Fruit fly (Drosophila melanogaster) whole organism, embryonic: ENCODE results near the gene CG8191.

Experiments used
- Atf3 ChIP-seq: fragments of 200-800 bp; sonication (Bioruptor generic); optimal IDR thresholded peaks from 3 replicates; lab custom pipeline; 2016; ENCODE audit warnings: missing biosample characterization, missing genetic modification characterization
- CG10431 ChIP-seq: fragments of 200-800 bp; sonication (Bioruptor generic); optimal IDR thresholded peaks from 3 replicates; lab custom pipeline; 2018; ENCODE audit warnings: missing biosample characterization, mild to moderate bottlenecking, missing genetic modification characterization
- CG11247 ChIP-seq: fragments of 200-800 bp; sonication (Bioruptor generic); IDR thresholded peaks from 2 replicates; pipeline ENCODE4 v1.3.6; 2022; ENCODE audit warnings: missing biosample characterization, missing genetic modification characterization
- CG14014 ChIP-seq: fragments of 200-800 bp; sonication (Bioruptor generic); IDR thresholded peaks from 2 replicates; pipeline ENCODE4 v1.3.6; 2022; ENCODE audit warnings: missing biosample characterization, missing genetic modification characterization
- CG14441 ChIP-seq: fragments of 200-800 bp; sonication (Bioruptor generic); IDR thresholded peaks from 2 replicates; pipeline ENCODE4 v1.3.6; 2022; ENCODE audit warnings: missing biosample characterization, missing genetic modification characterization
- CG1602 ChIP-seq: fragments of 200-800 bp; sonication (Bioruptor generic); optimal IDR thresholded peaks from 3 replicates; lab custom pipeline; 2016; ENCODE audit warnings: missing biosample characterization, missing genetic modification characterization
- CG16863 ChIP-seq: fragments of 200-800 bp; sonication (Bioruptor generic); optimal IDR thresholded peaks from 3 replicates; lab custom pipeline; 2016; ENCODE audit warnings: missing biosample characterization, missing genetic modification characterization
- CG17361 ChIP-seq: fragments of 200-800 bp; sonication (Bioruptor generic); IDR thresholded peaks from 3 replicates; pipeline ENCODE4 v1.3.6; 2022; ENCODE audit warnings: missing biosample characterization, missing genetic modification characterization
- CG18764 ChIP-seq: fragments of 200-800 bp; sonication (Bioruptor generic); optimal IDR thresholded peaks from 3 replicates; lab custom pipeline; 2016; ENCODE audit warnings: missing biosample characterization, missing genetic modification characterization
- CG30403 ChIP-seq: fragments of 200-800 bp; sonication (Bioruptor generic); optimal IDR thresholded peaks from 3 replicates; lab custom pipeline; 2016; ENCODE audit warnings: missing biosample characterization, missing genetic modification characterization
- CG5245 ChIP-seq: fragments of 200-800 bp; sonication (Bioruptor generic); optimal IDR thresholded peaks from 3 replicates; lab custom pipeline; 2016; ENCODE audit warnings: missing biosample characterization, missing genetic modification characterization
- CG6854 ChIP-seq: fragments of 200-800 bp; sonication (Bioruptor generic); optimal IDR thresholded peaks from 3 replicates; lab custom pipeline; 2017; ENCODE audit warnings: missing biosample characterization, mild to moderate bottlenecking, missing genetic modification characterization
- CG7928 ChIP-seq: fragments of 200-800 bp; sonication (Bioruptor generic); optimal IDR thresholded peaks from 2 replicates; lab custom pipeline; 2017; ENCODE audit warnings: missing biosample characterization, mild to moderate bottlenecking, missing genetic modification characterization
- CG7963 ChIP-seq: fragments of 200-800 bp; sonication (Bioruptor generic); IDR thresholded peaks from 3 replicates; pipeline ENCODE4 v1.3.6; 2022; ENCODE audit warnings: missing biosample characterization, missing genetic modification characterization; ENCODE audit not compliant: partially characterized antibody
- CG9727 ChIP-seq: fragments of 200-800 bp; sonication (Bioruptor generic); optimal IDR thresholded peaks from 3 replicates; lab custom pipeline; 2017; ENCODE audit warnings: missing biosample characterization, mild to moderate bottlenecking, missing genetic modification characterization
- CG9876 ChIP-seq: fragments of 200-800 bp; sonication (Bioruptor generic); optimal IDR thresholded peaks from 2 replicates; lab custom pipeline; 2016; ENCODE audit warnings: missing biosample characterization, missing genetic modification characterization
- Dp ChIP-seq: fragments of 200-800 bp; sonication (Bioruptor generic); optimal IDR thresholded peaks from 2 replicates; lab custom pipeline; 2018; ENCODE audit warnings: missing biosample characterization, mild to moderate bottlenecking, missing genetic modification characterization, moderate library complexity
- Ets65A ChIP-seq: fragments of 200-800 bp; sonication (Bioruptor generic); peaks from one replicate; lab custom pipeline; 2016; ENCODE audit warnings: missing biosample characterization, missing genetic modification characterization
- H2.0 ChIP-seq: fragments of 200-800 bp; sonication (Bioruptor generic); IDR thresholded peaks from 2 replicates; pipeline ENCODE4 v1.3.6; 2022; ENCODE audit warnings: missing biosample characterization, missing genetic modification characterization
- Mad ChIP-seq: fragments of 200-800 bp; sonication (Bioruptor generic); optimal IDR thresholded peaks from 2 replicates; lab custom pipeline; 2016; ENCODE audit warnings: missing biosample characterization, missing genetic modification characterization
- Max ChIP-seq: fragments of 200-800 bp; sonication (Bioruptor generic); optimal IDR thresholded peaks from 2 replicates; lab custom pipeline; 2016; ENCODE audit warnings: missing biosample characterization, mild to moderate bottlenecking, missing genetic modification characterization
- Sox100B ChIP-seq: fragments of 200-800 bp; sonication (Bioruptor generic); optimal IDR thresholded peaks from 3 replicates; lab custom pipeline; 2018; ENCODE audit warnings: missing biosample characterization, mild to moderate bottlenecking, missing genetic modification characterization
- Sry-β ChIP-seq: fragments of 200-800 bp; sonication (Bioruptor generic); optimal IDR thresholded peaks from 2 replicates; lab custom pipeline; 2018; ENCODE audit warnings: missing biosample characterization, mild to moderate bottlenecking, missing genetic modification characterization, moderate library complexity
- TFAM ChIP-seq: fragments of 200-800 bp; sonication (Bioruptor generic); optimal IDR thresholded peaks from 2 replicates; lab custom pipeline; 2017; ENCODE audit warnings: missing biosample characterization, missing genetic modification characterization, inconsistent platforms
- Usf ChIP-seq: fragments of 200-800 bp; sonication (Bioruptor generic); optimal IDR thresholded peaks from 2 replicates; lab custom pipeline; 2017; ENCODE audit warnings: missing genotype, missing biosample characterization, missing genetic modification characterization
- Vsx1 ChIP-seq: fragments of 200-800 bp; sonication (Bioruptor generic); optimal IDR thresholded peaks from 2 replicates; lab custom pipeline; 2017; ENCODE audit warnings: missing biosample characterization, mild to moderate bottlenecking, missing genetic modification characterization, missing genetic modification reagents
- Xbp1 ChIP-seq: fragments of 200-800 bp; sonication (Bioruptor generic); optimal IDR thresholded peaks from 3 replicates; lab custom pipeline; 2016; ENCODE audit warnings: missing biosample characterization, mild to moderate bottlenecking, missing genetic modification characterization
- aop ChIP-seq: fragments of 200-800 bp; sonication (Bioruptor generic); IDR thresholded peaks from 2 replicates; pipeline ENCODE4 v1.3.6; 2022; ENCODE audit warnings: missing biosample characterization, missing genetic modification characterization
- ash1 ChIP-seq: fragments of 200-800 bp; sonication (Bioruptor generic); optimal IDR thresholded peaks from 2 replicates; lab custom pipeline; 2018; ENCODE audit warnings: missing biosample characterization, mild to moderate bottlenecking, missing genetic modification characterization
- ato ChIP-seq: fragments of 200-800 bp; sonication (Bioruptor generic); IDR thresholded peaks from 2 replicates; pipeline ENCODE4 v1.3.6; 2022; ENCODE audit warnings: missing biosample characterization, missing genetic modification characterization; ENCODE audit not compliant: partially characterized antibody
- corto ChIP-seq: fragments of 200-800 bp; sonication (Bioruptor generic); optimal IDR thresholded peaks from 2 replicates; lab custom pipeline; 2016; ENCODE audit warnings: missing biosample characterization, mild to moderate bottlenecking, missing genetic modification characterization, moderate library complexity
- croc ChIP-seq: fragments of 200-800 bp; sonication (Bioruptor generic); conservative IDR thresholded peaks from 3 replicates; pipeline ENCODE4 v1.3.6; 2022; ENCODE audit warnings: missing biosample characterization, missing genetic modification characterization
- cwo ChIP-seq: fragments of 200-800 bp; sonication (Bioruptor generic); optimal IDR thresholded peaks from 3 replicates; lab custom pipeline; 2017; ENCODE audit warnings: missing biosample characterization, missing genetic modification characterization, mild to moderate bottlenecking, moderate library complexity, missing genetic modification reagents
- dan ChIP-seq: fragments of 200-800 bp; sonication (Bioruptor generic); IDR thresholded peaks from 2 replicates; pipeline ENCODE4 v1.3.6; 2022; ENCODE audit warnings: missing biosample characterization, missing genetic modification characterization
- dm ChIP-seq: fragments of 200-800 bp; sonication (Bioruptor generic); optimal IDR thresholded peaks from 3 replicates; lab custom pipeline; 2016; ENCODE audit warnings: missing biosample characterization, missing genetic modification characterization
- dysf ChIP-seq: fragments of 200-800 bp; sonication (Bioruptor generic); IDR thresholded peaks from 3 replicates; pipeline ENCODE4 v1.3.6; 2022; ENCODE audit warnings: missing biosample characterization, missing genetic modification characterization
- eyg ChIP-seq: fragments of 200-800 bp; sonication (Bioruptor generic); optimal IDR thresholded peaks from 3 replicates; lab custom pipeline; 2016; ENCODE audit warnings: missing biosample characterization, missing genetic modification characterization
- fru ChIP-seq: fragments of >200 bp; optimal IDR thresholded peaks from 2 replicates; lab custom pipeline; 2017
- h ChIP-seq: fragments of >200 bp; optimal IDR thresholded peaks from 2 replicates; lab custom pipeline; 2017
- lola ChIP-seq, 3 experiments: fragments of >200 bp in 2 of 3; fragments of 200-800 bp in 1 of 3; sonication (Bioruptor generic) in 1 of 3; optimal IDR thresholded peaks; 2 replicates each; lab custom pipeline; 2017 to 2019; ENCODE audit warnings: missing biosample characterization in 3 of 3, missing genetic modification characterization in 3 of 3, mild to moderate bottlenecking in 1 of 3, moderate library complexity in 1 of 3
- nau ChIP-seq: fragments of 200-800 bp; sonication (Bioruptor generic); optimal IDR thresholded peaks from 3 replicates; lab custom pipeline; 2017; ENCODE audit warnings: missing biosample characterization, mild to moderate bottlenecking, missing genetic modification characterization, missing genetic modification reagents
- nerfin-2 ChIP-seq: fragments of 200-800 bp; sonication (Bioruptor generic); IDR thresholded peaks from 2 replicates; pipeline ENCODE4 v1.3.6; 2022; ENCODE audit warnings: missing biosample characterization, missing genetic modification characterization; ENCODE audit not compliant: partially characterized antibody
- p53 ChIP-seq: fragments of 200-800 bp; sonication (Bioruptor generic); optimal IDR thresholded peaks from 2 replicates; lab custom pipeline; 2016; ENCODE audit warnings: missing biosample characterization, missing genetic modification characterization
- pho ChIP-seq: fragments of 200-800 bp; sonication (Bioruptor generic); optimal IDR thresholded peaks from 2 replicates; lab custom pipeline; 2016; ENCODE audit warnings: missing biosample characterization, missing genetic modification characterization
- rib ChIP-seq: fragments of 200-800 bp; sonication (Bioruptor generic); IDR thresholded peaks from 2 replicates; pipeline ENCODE4 v1.3.6; 2022; ENCODE audit warnings: missing biosample characterization, missing genetic modification characterization
- run ChIP-seq: fragments of 200-800 bp; sonication (Bioruptor generic); optimal IDR thresholded peaks from 3 replicates; lab custom pipeline; 2018; ENCODE audit warnings: missing biosample characterization, mild to moderate bottlenecking, missing genetic modification characterization
- sens-2 ChIP-seq: fragments of 200-800 bp; sonication (Bioruptor generic); IDR thresholded peaks from 2 replicates; pipeline ENCODE4 v1.3.6; 2022; ENCODE audit warnings: missing biosample characterization, missing genetic modification characterization
- tll ChIP-seq, 2 experiments: fragments of 200-800 bp in 1 of 2; fragments of >200 bp in 1 of 2; sonication (Bioruptor generic) in 1 of 2; optimal IDR thresholded peaks; 2 replicates each; lab custom pipeline; 2017 to 2019; ENCODE audit warnings: missing biosample characterization in 2 of 2, missing genetic modification characterization in 2 of 2, mild to moderate bottlenecking in 1 of 2, moderate library complexity in 1 of 2
- twi ChIP-seq: fragments of 200-800 bp; optimal IDR thresholded peaks from 2 replicates; lab custom pipeline; 2019; ENCODE audit warnings: missing biosample characterization, mild to moderate bottlenecking, missing genetic modification characterization, moderate library complexity
- unpg ChIP-seq: fragments of 200-800 bp; sonication (Bioruptor generic); optimal IDR thresholded peaks from 3 replicates; lab custom pipeline; 2018; ENCODE audit warnings: missing biosample characterization, mild to moderate bottlenecking, missing genetic modification characterization, moderate library complexity
- zf30C ChIP-seq: fragments of 200-800 bp; sonication (Bioruptor generic); optimal IDR thresholded peaks from 3 replicates; lab custom pipeline; 2018; ENCODE audit warnings: missing biosample characterization, mild to moderate bottlenecking, missing genetic modification characterization

CG8191 gene

dm6 chrX:15697581-15698208, 34.3 kb upstream of the CG8191 start (continued):
- TF ChIP-seq CG6854 (GFP tag; lab: Kevin White, UChicago) (peak; percentile 90), CG7963 (GFP tag; lab: Robert Waterston, UW) (no peak), ato (GFP tag; lab: Robert Waterston, UW) (no peak), corto (GFP tag; lab: Kevin White, UChicago) (peak; percentile 46), zf30C (GFP tag; lab: Kevin White, UChicago) (no peak), aop (GFP tag; lab: Robert Waterston, UW) (peak; percentile 70), H2.0 (GFP tag; lab: Robert Waterston, UW) (peak; percentile 93), nau (GFP tag; lab: Kevin White, UChicago) (peak; percentile 91), Vsx1 (GFP tag; lab: Kevin White, UChicago) (peak; percentile 79), CG5245 (GFP tag; lab: Kevin White, UChicago) (peak; percentile 79), h (no peak), Ets65A (GFP tag; lab: Kevin White, UChicago) (peak; percentile 95), TFAM (GFP tag; lab: Kevin White, UChicago) (no peak), Atf3 (GFP tag; lab: Kevin White, UChicago) (no peak), Xbp1 (GFP tag; lab: Kevin White, UChicago) (peak; percentile 93), CG16863 (no peak), twi (tag; lab: Kevin White, UChicago) (peak; percentile 69), croc (GFP tag; lab: Robert Waterston, UW) (peak; percentile 89), unpg (GFP tag; lab: Kevin White, UChicago) (peak; percentile 94), dan (GFP tag; lab: Robert Waterston, UW) (peak; percentile 75), CG17361 (peak; percentile 83), sens-2 (GFP tag; lab: Robert Waterston, UW) (peak; percentile 89), Max (peak; percentile 84), Sry-β (GFP tag; lab: Kevin White, UChicago) (peak; percentile 91), CG7928 (peak; percentile 45), run (tag; lab: Kevin White, UChicago) (peak; percentile 72), CG1602 (peak; percentile 87), Sox100B (GFP tag; lab: Kevin White, UChicago) (peak; percentile 84), CG9876 (GFP tag; lab: Kevin White, UChicago) (no peak), lola (GFP tag; optimal IDR thresholded peaks at IDR 0.05; lab: Kevin White, UChicago) (peak in 1 of 3 experiments; percentile 78), CG14441 (peak; percentile 92), ash1 (peak; percentile 82), CG11247 (GFP tag; lab: Robert Waterston, UW) (peak; percentile 91), rib (GFP tag; lab: Robert Waterston, UW) (peak; percentile 93), fru (lab: Kevin White, UChicago) (no peak), Dp (GFP tag; lab: Kevin White, UChicago) (peak; percentile 74), cwo (GFP tag; lab: Kevin White, UChicago) (peak; percentile 94), nerfin-2 (no peak), CG30403 (GFP tag; lab: Kevin White, UChicago) (peak; percentile 95), CG18764 (peak; percentile 80), CG10431 (GFP tag; lab: Kevin White, UChicago) (peak; percentile 36), pho (GFP tag; lab: Kevin White, UChicago) (peak; percentile 61), tll (GFP tag; optimal IDR thresholded peaks at IDR 0.05; lab: Kevin White, UChicago) (no peak), CG14014 (peak; percentile 96), CG9727 (GFP tag; lab: Kevin White, UChicago) (peak; percentile 92), Mad (GFP tag; lab: Kevin White, UChicago) (peak; percentile 62), dysf (GFP tag; lab: Robert Waterston, UW) (peak; percentile 96), dm (GFP tag; lab: Kevin White, UChicago) (no peak), p53 (GFP tag; lab: Kevin White, UChicago) (no peak), eyg (GFP tag; lab: Kevin White, UChicago) (no peak), Usf (peak; percentile 77)
